Worm (Caenorhabditis elegans) whole organism, L4 larva: ENCODE results near the gene D1014.7.
A peak's percentile ranks its signal among the peaks of the same experiment; 100 is the strongest.

Experiments used
- D1046.2 ChIP-seq: fragments of 200-800 bp; sonication (Bioruptor generic); IDR thresholded peaks from 2 replicates; pipeline ENCODE4 v1.3.6; 2022; ENCODE audit warnings: missing genetic modification characterization, missing compliant biosample characterization
- F10B5.3 ChIP-seq: sonication (generic microtip); optimal IDR thresholded peaks from 2 replicates; lab custom pipeline; 2016; ENCODE audit warnings: mild to moderate bottlenecking, missing genetic modification characterization, missing compliant biosample characterization
- F44E2.7 ChIP-seq: fragments of 200-800 bp; sonication (Bioruptor generic); IDR thresholded peaks from 2 replicates; pipeline ENCODE4 v2.1.2; 2022; ENCODE audit warnings: missing genetic modification characterization, missing compliant biosample characterization
- R02D3.7 ChIP-seq: fragments of 150-350 bp; sonication (generic microtip); optimal IDR thresholded peaks from 3 replicates; lab custom pipeline; 2014; ENCODE audit warnings: missing biosample characterization, missing genetic modification characterization
- T20F7.1 ChIP-seq: fragments of 200-800 bp; sonication (Bioruptor generic); optimal IDR thresholded peaks from 2 replicates; lab custom pipeline; 2018; ENCODE audit warnings: mild to moderate bottlenecking, missing genetic modification characterization, missing compliant biosample characterization
- T26A8.4 ChIP-seq: fragments of 200-800 bp; sonication (Bioruptor generic); IDR thresholded peaks from 2 replicates; pipeline ENCODE4 v1.3.6; 2022; ENCODE audit warnings: missing genetic modification characterization, missing compliant biosample characterization
- Y5F2A.4 ChIP-seq: fragments of 200-800 bp; sonication (Bioruptor generic); optimal IDR thresholded peaks from 2 replicates; lab custom pipeline; 2018; ENCODE audit warnings: mild to moderate bottlenecking, missing genetic modification characterization, missing compliant biosample characterization
- Y75B8A.6 ChIP-seq: fragments of 200-800 bp; sonication (Bioruptor generic); IDR thresholded peaks from 2 replicates; pipeline ENCODE4 v1.3.6; 2022; ENCODE audit warnings: missing genetic modification reagents, missing genetic modification characterization, missing compliant biosample characterization
- ZK337.2 ChIP-seq: fragments of 200-800 bp; sonication (Bioruptor generic); IDR thresholded peaks from 2 replicates; pipeline ENCODE4 v1.3.6; 2022; ENCODE audit warnings: missing genetic modification reagents, missing genetic modification characterization, missing compliant biosample characterization
- aha-1 ChIP-seq: fragments of 150-350 bp; peaks from one replicate; lab custom pipeline; 2014; ENCODE audit warnings: missing biosample characterization, missing genetic modification characterization
- ama-1 ChIP-seq: fragments of 150-350 bp; optimal IDR thresholded peaks from 2 replicates; lab custom pipeline; 2014; ENCODE audit warnings: inconsistent platforms, mixed read lengths
- arid-1 ChIP-seq: fragments of 200-800 bp; sonication (Bioruptor generic); conservative IDR thresholded peaks from 2 replicates; pipeline ENCODE4 v1.3.6; 2022; ENCODE audit warnings: missing genetic modification reagents, missing genetic modification characterization, missing compliant biosample characterization
- ceh-28 ChIP-seq: fragments of 150-350 bp; optimal IDR thresholded peaks from 2 replicates; lab custom pipeline; 2014; ENCODE audit warnings: missing biosample characterization, missing genetic modification reagents, missing genetic modification characterization
- ceh-32 ChIP-seq: sonication (generic microtip); optimal IDR thresholded peaks from 2 replicates; lab custom pipeline; 2016; ENCODE audit warnings: mild to moderate bottlenecking, missing genetic modification characterization, missing compliant biosample characterization; ENCODE audit not compliant: poor library complexity
- ceh-44 ChIP-seq: fragments of 200-800 bp; sonication (Bioruptor generic); IDR thresholded peaks from 2 replicates; pipeline ENCODE4 v1.3.6; 2022; ENCODE audit warnings: missing genetic modification reagents, missing genetic modification characterization, missing compliant biosample characterization
- ceh-62 ChIP-seq: sonication (generic microtip); optimal IDR thresholded peaks from 2 replicates; lab custom pipeline; 2017; ENCODE audit warnings: missing biosample characterization, missing genetic modification characterization
- ces-1 ChIP-seq: fragments of 150-350 bp; sonication (generic microtip); optimal IDR thresholded peaks from 4 replicates; lab custom pipeline; 2014; ENCODE audit warnings: missing biosample characterization, missing genetic modification reagents, missing genetic modification characterization
- dmd-9 ChIP-seq: fragments of 200-800 bp; sonication (Bioruptor generic); IDR thresholded peaks from 2 replicates; pipeline ENCODE4 v1.3.6; 2022; ENCODE audit warnings: missing genetic modification reagents, missing genetic modification characterization, missing compliant biosample characterization
- duxl-1 ChIP-seq: sonication (generic microtip); optimal IDR thresholded peaks from 2 replicates; lab custom pipeline; 2016; ENCODE audit warnings: mild to moderate bottlenecking, missing genetic modification characterization, moderate library complexity, missing compliant biosample characterization; ENCODE audit not compliant: poor library complexity
- dve-1 ChIP-seq: sonication (generic microtip); optimal IDR thresholded peaks from 2 replicates; lab custom pipeline; 2017; ENCODE audit warnings: antibody characterized with exemption, mild to moderate bottlenecking, missing genetic modification characterization, missing compliant biosample characterization; ENCODE audit not compliant: insufficient read depth
- egl-43 ChIP-seq: fragments of 200-800 bp; sonication (Bioruptor generic); IDR thresholded peaks from 2 replicates; pipeline ENCODE4 v1.3.6; 2022; ENCODE audit warnings: missing genetic modification reagents, missing genetic modification characterization, missing compliant biosample characterization
- fos-1 ChIP-seq: fragments of 150-350 bp; optimal IDR thresholded peaks from 2 replicates; lab custom pipeline; 2014; ENCODE audit warnings: missing biosample characterization, missing genetic modification characterization
- gei-8 ChIP-seq: fragments of 200-800 bp; sonication (Bioruptor generic); optimal IDR thresholded peaks from 2 replicates; lab custom pipeline; 2018; ENCODE audit warnings: mild to moderate bottlenecking, missing genetic modification characterization, missing compliant biosample characterization
- hlh-30 ChIP-seq: sonication (generic microtip); optimal IDR thresholded peaks from 2 replicates; lab custom pipeline; 2017; ENCODE audit warnings: antibody characterized with exemption, mild to moderate bottlenecking, missing genetic modification characterization, missing compliant biosample characterization; ENCODE audit not compliant: insufficient read depth
- lim-7 ChIP-seq: fragments of 200-800 bp; sonication (Bioruptor generic); IDR thresholded peaks from 2 replicates; pipeline ENCODE4 v1.3.6; 2022; ENCODE audit warnings: missing genetic modification characterization, missing compliant biosample characterization
- lin-1 ChIP-seq: fragments of 200-800 bp; sonication (Bioruptor generic); IDR thresholded peaks from 2 replicates; pipeline ENCODE4 v1.3.6; 2022; ENCODE audit warnings: missing genetic modification reagents, missing genetic modification characterization, missing compliant biosample characterization
- lin-13 ChIP-seq: fragments of 150-350 bp; optimal IDR thresholded peaks from 2 replicates; lab custom pipeline; 2014; ENCODE audit warnings: missing biosample characterization, missing genetic modification reagents, missing genetic modification characterization
- lin-29 ChIP-seq: fragments of 200-800 bp; sonication (Bioruptor generic); IDR thresholded peaks from 2 replicates; pipeline ENCODE4 v1.3.6; 2022; ENCODE audit warnings: missing genetic modification reagents, missing genetic modification characterization, missing compliant biosample characterization
- lin-38 ChIP-seq: fragments of 200-800 bp; sonication (Bioruptor generic); IDR thresholded peaks from 2 replicates; pipeline ENCODE4 v1.3.6; 2022; ENCODE audit warnings: missing genetic modification reagents, missing genetic modification characterization, missing compliant biosample characterization
- lin-39 ChIP-seq: fragments of 150-350 bp; optimal IDR thresholded peaks from 2 replicates; lab custom pipeline; 2014; ENCODE audit warnings: missing biosample characterization, missing genetic modification reagents, missing genetic modification characterization
- lsy-2 ChIP-seq, 2 experiments: fragments of 150-350 bp in 1 of 2; sonication (generic microtip) in 1 of 2; optimal IDR thresholded peaks; 2 replicates each; lab custom pipeline; 2014 to 2017; ENCODE audit warnings: missing biosample characterization in 2 of 2, missing genetic modification characterization in 2 of 2
- madf-5 ChIP-seq, 2 experiments: fragments of 200-800 bp; sonication (Bioruptor generic); IDR thresholded peaks; 2 replicates each; pipeline ENCODE4 v1.3.6; 2022; ENCODE audit warnings: missing compliant biosample characterization in 2 of 2, missing genetic modification characterization in 2 of 2
- nhr-237 ChIP-seq: sonication (generic microtip); optimal IDR thresholded peaks from 2 replicates; lab custom pipeline; 2017; ENCODE audit warnings: missing biosample characterization, missing genetic modification characterization
- nhr-48 ChIP-seq: sonication (generic microtip); optimal IDR thresholded peaks from 2 replicates; lab custom pipeline; 2016; ENCODE audit warnings: mild to moderate bottlenecking, missing genetic modification characterization, missing compliant biosample characterization
- nhr-76 ChIP-seq: fragments of 150-350 bp; optimal IDR thresholded peaks from 2 replicates; lab custom pipeline; 2014; ENCODE audit warnings: missing biosample characterization, missing genetic modification characterization
- nhr-77 ChIP-seq: fragments of 150-350 bp; optimal IDR thresholded peaks from 2 replicates; lab custom pipeline; 2014; ENCODE audit warnings: missing biosample characterization, missing genetic modification characterization
- pha-4 ChIP-seq, 2 experiments: fragments of 150-350 bp in 1 of 2; fragments of 200-800 bp in 1 of 2; sonication (Bioruptor generic) in 1 of 2; IDR thresholded peaks in 1 of 2; optimal IDR thresholded peaks in 1 of 2; 2 replicates each; pipeline versions ENCODE4 v1.3.6 to Lab custom; 2014 to 2022; ENCODE audit warnings: missing genetic modification characterization in 2 of 2, missing genetic modification reagents in 2 of 2, missing biosample characterization in 1 of 2, missing compliant biosample characterization in 1 of 2
- rbr-2 ChIP-seq: sonication (generic microtip); optimal IDR thresholded peaks from 2 replicates; lab custom pipeline; 2016; ENCODE audit warnings: missing genotype, missing genetic modification characterization, missing compliant biosample characterization
- saeg-2 ChIP-seq: fragments of 200-800 bp; sonication (Bioruptor generic); IDR thresholded peaks from 2 replicates; pipeline ENCODE4 v1.3.6; 2022; ENCODE audit warnings: missing genetic modification reagents, missing genetic modification characterization, missing compliant biosample characterization
- tag-97 ChIP-seq: fragments of 200-800 bp; sonication (Bioruptor generic); IDR thresholded peaks from 2 replicates; pipeline ENCODE4 v1.3.6; 2022; ENCODE audit warnings: missing genetic modification characterization, missing compliant biosample characterization
- unc-62 ChIP-seq, 3 experiments: fragments of 150-350 bp in 1 of 3; sonication (generic microtip); optimal IDR thresholded peaks in 2 of 3; peaks in 1 of 3; 1 replicate in 1 of 3; 2 replicates in 2 of 3; lab custom pipeline; 2014 to 2017; ENCODE audit warnings: missing biosample characterization in 3 of 3, missing genetic modification characterization in 3 of 3, missing genetic modification reagents in 3 of 3, missing genotype in 1 of 3
- vab-7 ChIP-seq: fragments of 200-800 bp; sonication (Bioruptor generic); IDR thresholded peaks from 2 replicates; pipeline ENCODE4 v1.3.6; 2022; ENCODE audit warnings: missing genetic modification reagents, missing genetic modification characterization, missing compliant biosample characterization
- zfp-3 ChIP-seq: fragments of 200-800 bp; sonication (Bioruptor generic); conservative IDR thresholded peaks from 2 replicates; pipeline ENCODE4 v1.3.6; 2022; ENCODE audit warnings: missing genetic modification reagents, missing genetic modification characterization, missing compliant biosample characterization
- zip-11 ChIP-seq: fragments of 200-800 bp; sonication (Bioruptor generic); IDR thresholded peaks from 2 replicates; pipeline ENCODE4 v1.3.6; 2022; ENCODE audit warnings: missing genetic modification characterization, missing compliant biosample characterization
- zip-2 ChIP-seq: fragments of 150-350 bp; optimal IDR thresholded peaks from 2 replicates; lab custom pipeline; 2014; ENCODE audit warnings: missing biosample characterization, missing genetic modification characterization

The D1014.7 gene

DNA sequence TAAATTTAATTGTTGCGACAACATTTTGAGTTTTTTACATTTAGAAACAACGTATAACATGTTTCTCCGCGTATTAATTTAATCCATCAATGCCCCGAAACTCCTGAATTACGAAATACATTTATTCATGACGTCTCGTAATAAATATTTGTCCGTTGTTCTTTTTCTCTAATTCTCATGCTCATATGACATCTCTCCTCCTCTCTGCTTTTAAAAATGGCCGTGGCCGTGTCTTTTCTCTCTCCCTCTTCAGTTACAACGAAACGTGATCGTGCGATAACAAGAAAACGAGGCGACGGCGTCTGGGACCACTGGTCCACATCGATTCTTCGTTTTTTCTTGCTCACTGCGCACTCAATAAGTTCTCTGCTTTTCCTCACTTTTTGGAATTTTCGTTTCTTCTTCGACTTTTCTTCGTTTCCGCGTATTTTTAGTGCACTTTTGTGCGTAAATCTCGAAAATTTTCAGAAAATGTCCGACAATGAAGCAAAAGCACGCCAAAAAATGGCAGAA, 12.1 kb downstream of the D1014.7 start, which contains the start of gene snap-1 (continued):
- TF ChIP-seq ceh-44 (GFP tag; lab: Robert Waterston, UW) (peak; percentile 36; the same call in 1 of the 2 replicates), lin-38 (GFP tag; lab: Robert Waterston, UW) (no peak), unc-62 (GFP tag; optimal IDR thresholded peaks at IDR 0.05 in 1 of 2; lab: Kevin White, UChicago) (peak in 1 of 2 experiments; percentile 32), unc-62 (tag; optimal IDR thresholded peaks at IDR 0.05; lab: Kevin White, UChicago) (no peak), lin-1 (no peak), F44E2.7 (GFP tag; lab: Robert Waterston, UW) (no peak), tag-97 (GFP tag; lab: Robert Waterston, UW) (no peak), nhr-77 (tag; lab: Kevin White, UChicago) (no peak), madf-5 (GFP tag; IDR thresholded peaks at IDR 0.05; lab: Robert Waterston, UW) (no peak), ceh-32 (tag; lab: Kevin White, UChicago) (no peak), ZK337.2 (GFP tag; lab: Robert Waterston, UW) (no peak), ces-1 (GFP tag; lab: Kevin White, UChicago) (no peak)

DNA sequence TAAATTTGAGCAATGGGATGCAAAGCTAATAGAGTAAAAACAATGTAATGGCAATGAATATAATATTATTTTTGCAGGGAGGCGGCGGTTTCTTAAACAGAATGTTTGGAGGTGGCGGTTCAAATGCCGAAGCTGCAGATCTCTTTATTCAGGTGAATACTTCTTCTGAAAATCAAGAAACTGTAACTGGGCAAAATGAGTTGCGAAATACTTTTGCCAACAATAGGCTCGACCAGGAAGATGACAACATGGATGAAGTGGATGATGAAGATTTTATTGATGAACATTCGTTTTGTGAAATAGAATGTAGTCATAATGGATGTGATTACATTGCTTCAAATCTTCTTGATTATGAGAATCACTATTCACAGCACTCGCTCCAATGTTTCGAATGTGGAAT, 12.7 kb downstream of the D1014.7 start:
- TF ChIP-seq nhr-48 (no peak), R02D3.7 (tag; lab: Kevin White, UChicago) (no peak), Y75B8A.6 (GFP tag; lab: Robert Waterston, UW) (no peak), nhr-237 (no peak), gei-8 (GFP tag; lab: Kevin White, UChicago) (no peak)

DNA sequence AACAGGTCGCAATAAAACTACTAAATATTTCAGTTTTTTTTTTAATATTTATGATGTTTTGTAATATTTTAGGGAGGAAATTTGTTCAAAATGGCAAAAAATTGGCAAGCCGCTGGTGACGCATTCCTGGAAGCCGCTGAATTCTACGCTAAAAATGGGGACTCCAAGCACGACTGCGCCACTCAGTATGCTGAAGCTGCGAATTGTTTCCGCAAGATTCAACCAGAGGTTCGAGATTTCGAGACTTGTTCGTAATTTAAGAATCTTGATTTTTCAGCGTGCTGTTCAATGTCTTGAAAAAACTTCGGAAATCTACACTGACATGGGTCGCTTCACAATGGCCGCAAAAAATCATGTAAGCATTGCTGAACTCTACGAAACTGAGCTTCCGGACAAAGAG, 13.6 kb downstream of the D1014.7 start:
- no peak for TF ChIP-seq lim-7 (GFP tag; lab: Robert Waterston, UW)
- no peak for TF ChIP-seq lsy-2 (tag; optimal IDR thresholded peaks at IDR 0.05; lab: Kevin White, UChicago)
- TF ChIP-seq hlh-30 (tag; lab: Kevin White, UChicago), result no peak
- TF ChIP-seq lin-13 (GFP tag; lab: Kevin White, UChicago), result no peak
- TF ChIP-seq saeg-2, result no peak
- TF ChIP-seq zfp-3, result 0 out of 2 replicates have a peak, but pooled peaks have one; percentile 20
- TF ChIP-seq dmd-9 (GFP tag; lab: Robert Waterston, UW), result no peak
- no peak for TF ChIP-seq F10B5.3 (tag; lab: Kevin White, UChicago)
- TF ChIP-seq T26A8.4 (GFP tag; lab: Robert Waterston, UW), result peak; percentile 36; the same call in 1 of the 2 replicates
- no peak for TF ChIP-seq tag-97 (GFP tag; lab: Robert Waterston, UW)
- TF ChIP-seq Y75B8A.6 (GFP tag; lab: Robert Waterston, UW), result no peak
- no peak for TF ChIP-seq ceh-62 (tag; lab: Kevin White, UChicago)
- peak; percentile 3 for TF ChIP-seq ama-1 (lab: Kevin White, UChicago)
- TF ChIP-seq arid-1 (GFP tag; lab: Robert Waterston, UW), result no peak
- no peak for TF ChIP-seq gei-8 (GFP tag; lab: Kevin White, UChicago)
- no peak for TF ChIP-seq pha-4 (GFP tag; IDR thresholded peaks at IDR 0.05; lab: Robert Waterston, UW)
- no peak for TF ChIP-seq pha-4 (tag; optimal IDR thresholded peaks at IDR 0.05; lab: Kevin White, UChicago)
- TF ChIP-seq vab-7 (GFP tag; lab: Robert Waterston, UW), result no peak
- no peak for TF ChIP-seq rbr-2 (tag; lab: Kevin White, UChicago)
- TF ChIP-seq D1046.2, result no peak
- TF ChIP-seq aha-1 (tag; lab: Kevin White, UChicago), result no peak
- no peak for TF ChIP-seq ceh-44 (GFP tag; lab: Robert Waterston, UW)
- TF ChIP-seq ceh-28 (tag; lab: Kevin White, UChicago), result no peak
- no peak for TF ChIP-seq dve-1
- no peak for TF ChIP-seq T20F7.1 (GFP tag; lab: Kevin White, UChicago)
- TF ChIP-seq zip-2 (tag; lab: Kevin White, UChicago), result no peak
- TF ChIP-seq egl-43 (GFP tag; lab: Robert Waterston, UW), result no peak
- TF ChIP-seq lin-29, result no peak
- no peak for TF ChIP-seq duxl-1 (tag; lab: Kevin White, UChicago)
- no peak for TF ChIP-seq lin-39 (tag; lab: Kevin White, UChicago)
- 0 out of 2 replicates have a peak, but pooled peaks have one; percentile 17 for TF ChIP-seq lin-38 (GFP tag; lab: Robert Waterston, UW)
- no peak for TF ChIP-seq Y5F2A.4 (GFP tag; lab: Kevin White, UChicago)
- TF ChIP-seq nhr-76 (tag; lab: Kevin White, UChicago), result no peak
- no peak for TF ChIP-seq zip-11 (GFP tag; lab: Robert Waterston, UW)
- no peak for TF ChIP-seq madf-5 (GFP tag; IDR thresholded peaks at IDR 0.05; lab: Robert Waterston, UW)
- TF ChIP-seq fos-1, result no peak
- no peak for TF ChIP-seq ces-1 (GFP tag; lab: Kevin White, UChicago)
